Worm (Caenorhabditis elegans) whole organism, L3 larva: ENCODE results near the gene dhs-18.

Source experiments
- aly-2 ChIP-seq: fragments of 150-350 bp; optimal IDR thresholded peaks from 2 replicates; lab custom pipeline; 2014; ENCODE audit warnings: missing biosample characterization, missing genetic modification characterization
- fkh-10 ChIP-seq: sonication (generic microtip); optimal IDR thresholded peaks from 2 replicates; lab custom pipeline; 2017; ENCODE audit warnings: missing biosample characterization, missing genetic modification reagents, missing genetic modification characterization
- jun-1 ChIP-seq: fragments of 150-350 bp; optimal IDR thresholded peaks from 2 replicates; lab custom pipeline; 2014; ENCODE audit warnings: missing biosample characterization, missing genetic modification reagents, missing genetic modification characterization
- nhr-237 ChIP-seq: fragments of 150-350 bp; optimal IDR thresholded peaks from 2 replicates; lab custom pipeline; 2014; ENCODE audit warnings: missing biosample characterization, missing genetic modification characterization
- nhr-77 ChIP-seq: fragments of 150-350 bp; optimal IDR thresholded peaks from 2 replicates; lab custom pipeline; 2014; ENCODE audit warnings: missing biosample characterization, missing genetic modification characterization
- pha-4 ChIP-seq: fragments of 150-350 bp; optimal IDR thresholded peaks from 2 replicates; lab custom pipeline; 2014; ENCODE audit warnings: missing biosample characterization, missing genetic modification reagents, missing genetic modification characterization
- snpc-4 ChIP-seq: fragments of 150-350 bp; optimal IDR thresholded peaks from 2 replicates; lab custom pipeline; 2014; ENCODE audit warnings: missing biosample characterization, missing genetic modification characterization

DNA sequence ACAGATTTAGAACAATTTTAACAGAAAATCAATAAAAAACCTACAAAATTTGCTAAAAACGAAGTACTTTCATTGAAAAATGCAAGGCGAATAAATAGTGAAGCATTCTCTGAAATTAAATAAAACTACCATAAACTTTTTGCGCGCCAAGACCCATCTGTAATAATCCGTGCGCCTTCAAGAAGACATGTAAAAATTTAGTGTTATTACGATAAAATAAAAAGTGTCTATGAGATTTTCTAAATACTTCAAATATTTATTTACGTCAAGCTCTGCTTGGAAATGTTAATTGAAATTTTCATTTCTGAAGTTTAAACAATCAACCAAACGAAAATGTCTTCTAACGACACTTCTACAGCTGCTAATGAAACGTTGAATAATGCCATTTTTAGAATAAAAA, 6.6 kb downstream of the dhs-18 start, which contains the start of gene C45B11.9:
- TF ChIP-seq jun-1 (tag; lab: Kevin White, UChicago): no peak
- no peak for TF ChIP-seq nhr-237
- TF ChIP-seq snpc-4: no peak
- no peak for TF ChIP-seq fkh-10 (GFP tag; lab: Kevin White, UChicago)
- TF ChIP-seq aly-2 (tag; lab: Kevin White, UChicago): no peak
- TF ChIP-seq nhr-77 (tag; lab: Kevin White, UChicago): no peak
- no peak for TF ChIP-seq pha-4
